Fruit fly (Drosophila melanogaster): Measurements from ENCODE around the gene Nf1.

The Nf1 gene

dm6 chr3R:26011542-26011941 lies 28.7 kb downstream of the Nf1 start:
- TF ChIP-seq Hr39 (GFP tag; optimal IDR thresholded peaks at IDR 0.05) (no peak), svp (GFP tag) (peak; percentile 32), Eip78C (GFP tag) (peak; percentile 60), fkh (GFP tag; optimal IDR thresholded peaks at IDR 0.05) (peak; percentile 94)

dm6 chr3R:26012288-26012687 lies 29.5 kb downstream of the Nf1 start:
- TF ChIP-seq svp (GFP tag) (peak; percentile 36), vri (GFP tag; optimal IDR thresholded peaks at IDR 0.05) (no peak), CG6808 (GFP tag; optimal IDR thresholded peaks at IDR 0.05) (no peak)

- peak; percentile 30 for TF ChIP-seq CG10631 (GFP tag; optimal IDR thresholded peaks at IDR 0.05)
- TF ChIP-seq net (GFP tag; optimal IDR thresholded peaks at IDR 0.05) = no peak
- no peak for TF ChIP-seq CG6276 (GFP tag; optimal IDR thresholded peaks at IDR 0.05)
- peak; percentile 69 for TF ChIP-seq Eip78C (GFP tag)
- TF ChIP-seq CG11294 (GFP tag; IDR thresholded peaks at IDR 0.05) = no peak
- TF ChIP-seq esn (GFP tag; optimal IDR thresholded peaks at IDR 0.05) = peak; percentile 59
- peak; percentile 7 for TF ChIP-seq cyc (GFP tag; optimal IDR thresholded peaks at IDR 0.05)
- no peak for TF ChIP-seq salr (GFP tag; optimal IDR thresholded peaks at IDR 0.05)
- peak; percentile 42 for TF ChIP-seq Sox102F (GFP tag; optimal IDR thresholded peaks at IDR 0.05)
- TF ChIP-seq Smox (GFP tag; optimal IDR thresholded peaks at IDR 0.05) = peak; percentile 18
- no peak for TF ChIP-seq Eip75B (GFP tag; optimal IDR thresholded peaks at IDR 0.05)
- peak; percentile 31 for TF ChIP-seq OdsH (GFP tag; optimal IDR thresholded peaks at IDR 0.05)
- no peak for TF ChIP-seq dac (GFP tag; optimal IDR thresholded peaks at IDR 0.05)
- peak; percentile 52 for TF ChIP-seq CG10669 (GFP tag; optimal IDR thresholded peaks at IDR 0.05)
- no peak for TF ChIP-seq CG6854 (GFP tag; optimal IDR thresholded peaks at IDR 0.05)
- peak; percentile 28 for TF ChIP-seq topi (GFP tag; optimal IDR thresholded peaks at IDR 0.05)
- TF ChIP-seq Sox15 (GFP tag; optimal IDR thresholded peaks at IDR 0.05) = no peak
- 0 out of 3 replicates have a peak, but pooled peaks have one; percentile 9 for TF ChIP-seq eg (GFP tag; IDR thresholded peaks at IDR 0.05)
- TF ChIP-seq Eip93F (GFP tag; optimal IDR thresholded peaks at IDR 0.05) = no peak
- TF ChIP-seq fd85E (GFP tag; optimal IDR thresholded peaks at IDR 0.05) = no peak
- peak; percentile 48 for TF ChIP-seq CG6808 (GFP tag; optimal IDR thresholded peaks at IDR 0.05)
- TF ChIP-seq CG3032 (tag; optimal IDR thresholded peaks at IDR 0.05) = peak; percentile 79
- TF ChIP-seq fkh (GFP tag; optimal IDR thresholded peaks at IDR 0.05) = no peak
- TF ChIP-seq CG8319 (GFP tag; optimal IDR thresholded peaks at IDR 0.05) = no peak
- no peak for TF ChIP-seq CG6792 (GFP tag; optimal IDR thresholded peaks at IDR 0.05)
- TF ChIP-seq CG15336 (GFP tag; IDR thresholded peaks at IDR 0.05) = peak; percentile 64
- no peak for TF ChIP-seq Ets21C (GFP tag; optimal IDR thresholded peaks at IDR 0.05)
- peak; percentile 60 for TF ChIP-seq CG32006 (GFP tag; optimal IDR thresholded peaks at IDR 0.05)
- no peak for TF ChIP-seq CG7368 (GFP tag; optimal IDR thresholded peaks at IDR 0.05)
- TF ChIP-seq achi (GFP tag; optimal IDR thresholded peaks at IDR 0.05) = peak; percentile 53
- no peak for TF ChIP-seq pdm3 (GFP tag; optimal IDR thresholded peaks at IDR 0.05)
- no peak for TF ChIP-seq CG11762 (GFP tag; optimal IDR thresholded peaks at IDR 0.05; ENCODE audit: insufficient read depth)
- TF ChIP-seq Met (GFP tag; optimal IDR thresholded peaks at IDR 0.05) = peak; percentile 44
- TF ChIP-seq Gug (GFP tag; IDR thresholded peaks at IDR 0.05) = 0 out of 2 replicates have a peak, but pooled peaks have one; percentile 11
- TF ChIP-seq fd59A (GFP tag; optimal IDR thresholded peaks at IDR 0.05) = no peak
- TF ChIP-seq CG3919 (GFP tag; optimal IDR thresholded peaks at IDR 0.05) = peak; percentile 24
- no peak for TF ChIP-seq Blimp-1 (GFP tag; optimal IDR thresholded peaks at IDR 0.05)
- peak; percentile 34 to 96 for TF ChIP-seq ss (GFP tag; optimal IDR thresholded peaks at IDR 0.05)
- TF ChIP-seq CG1621 (tag; optimal IDR thresholded peaks at IDR 0.05) = peak; percentile 50
- no peak for TF ChIP-seq CG9139 (GFP tag; optimal IDR thresholded peaks at IDR 0.05)
- TF ChIP-seq Hr4 (GFP tag; optimal IDR thresholded peaks at IDR 0.05) = peak; percentile 6
- TF ChIP-seq CG16779 (tag; optimal IDR thresholded peaks at IDR 0.05) = no peak
- TF ChIP-seq CG31627 (GFP tag; optimal IDR thresholded peaks at IDR 0.05) = no peak
- TF ChIP-seq vri (GFP tag; optimal IDR thresholded peaks at IDR 0.05) = no peak
Measured at dm6 chr3R:26012801-26013663, 30.2 kb downstream of the Nf1 start.
